Fruit fly (Drosophila melanogaster) whole organism, embryonic: ENCODE data around the gene Rab8.

Experiments
- CG10565 ChIP-seq: fragments of 200-800 bp; sonication (Bioruptor generic); optimal IDR thresholded peaks from 3 replicates; lab custom pipeline; 2016; ENCODE audit warnings: missing biosample characterization, mild to moderate bottlenecking, missing genetic modification characterization
- CG11504 ChIP-seq: fragments of 200-800 bp; sonication (Bioruptor generic); optimal IDR thresholded peaks from 3 replicates; lab custom pipeline; 2019; ENCODE audit warnings: missing biosample characterization, mild to moderate bottlenecking, missing genetic modification characterization, moderate library complexity
- CG12299 ChIP-seq: fragments of 200-800 bp; sonication (Bioruptor generic); optimal IDR thresholded peaks from 2 replicates; lab custom pipeline; 2018; ENCODE audit warnings: missing biosample characterization, mild to moderate bottlenecking, missing genetic modification characterization
- CG12391 ChIP-seq: fragments of 200-800 bp; sonication (Bioruptor generic); optimal IDR thresholded peaks from 3 replicates; lab custom pipeline; 2018; ENCODE audit warnings: missing biosample characterization, mild to moderate bottlenecking, missing genetic modification characterization, moderate library complexity
- CG12744 ChIP-seq: fragments of 200-800 bp; sonication (Bioruptor generic); optimal IDR thresholded peaks from 2 replicates; lab custom pipeline; 2016; ENCODE audit warnings: missing biosample characterization, missing genetic modification characterization
- CG15011 ChIP-seq: fragments of 200-800 bp; sonication (Bioruptor generic); optimal IDR thresholded peaks from 3 replicates; lab custom pipeline; 2018; ENCODE audit warnings: missing biosample characterization, mild to moderate bottlenecking, missing genetic modification characterization
- CG16779 ChIP-seq: fragments of 200-800 bp; sonication (Bioruptor generic); IDR thresholded peaks from 2 replicates; pipeline ENCODE4 v1.3.6; 2022; ENCODE audit warnings: missing biosample characterization, missing genetic modification characterization
- CG17829 ChIP-seq: fragments of 200-800 bp; optimal IDR thresholded peaks from 2 replicates; lab custom pipeline; 2019; ENCODE audit warnings: missing biosample characterization, mild to moderate bottlenecking, missing genetic modification characterization, moderate library complexity
- CG3065 ChIP-seq: fragments of 200-800 bp; sonication (Bioruptor generic); optimal IDR thresholded peaks from 2 replicates; lab custom pipeline; 2016; ENCODE audit warnings: missing biosample characterization, missing genetic modification characterization
- CG33557 ChIP-seq: fragments of 200-800 bp; sonication (Bioruptor generic); optimal IDR thresholded peaks from 2 replicates; lab custom pipeline; 2019; ENCODE audit warnings: missing biosample characterization, mild to moderate bottlenecking, missing genetic modification characterization, moderate library complexity
- CG34422 ChIP-seq: fragments of 200-800 bp; sonication (Bioruptor generic); IDR thresholded peaks from 3 replicates; pipeline ENCODE4 v1.3.6; 2022; ENCODE audit warnings: missing biosample characterization, missing genetic modification characterization
- CG4282 ChIP-seq: fragments of 200-800 bp; sonication (Bioruptor generic); optimal IDR thresholded peaks from 2 replicates; lab custom pipeline; 2016; ENCODE audit warnings: missing biosample characterization, missing genetic modification characterization
- CG6654 ChIP-seq: fragments of 200-800 bp; sonication (Bioruptor generic); optimal IDR thresholded peaks from 2 replicates; lab custom pipeline; 2017; ENCODE audit warnings: missing biosample characterization, mild to moderate bottlenecking, missing genetic modification characterization
- CG6854 ChIP-seq: fragments of 200-800 bp; sonication (Bioruptor generic); optimal IDR thresholded peaks from 3 replicates; lab custom pipeline; 2017; ENCODE audit warnings: missing biosample characterization, mild to moderate bottlenecking, missing genetic modification characterization
- CG7372 ChIP-seq: fragments of 200-800 bp; sonication (Bioruptor generic); IDR thresholded peaks from 2 replicates; pipeline ENCODE4 v1.3.6; 2022; ENCODE audit warnings: missing biosample characterization, missing genetic modification characterization
- CG7963 ChIP-seq: fragments of 200-800 bp; sonication (Bioruptor generic); IDR thresholded peaks from 3 replicates; pipeline ENCODE4 v1.3.6; 2022; ENCODE audit warnings: missing biosample characterization, missing genetic modification characterization; ENCODE audit not compliant: partially characterized antibody
- CG9609 ChIP-seq: fragments of 200-800 bp; sonication (Bioruptor generic); optimal IDR thresholded peaks from 3 replicates; lab custom pipeline; 2016; ENCODE audit warnings: missing biosample characterization, missing genetic modification characterization
- CG9876 ChIP-seq: fragments of 200-800 bp; sonication (Bioruptor generic); optimal IDR thresholded peaks from 2 replicates; lab custom pipeline; 2016; ENCODE audit warnings: missing biosample characterization, missing genetic modification characterization
- Dfd ChIP-seq, 2 experiments: fragments of >200 bp; optimal IDR thresholded peaks; 2 replicates each; lab custom pipeline; 2017; ENCODE audit warnings: missing biosample characterization in 2 of 2, missing genetic modification characterization in 2 of 2
- GATAe ChIP-seq: fragments of 200-800 bp; sonication (Bioruptor generic); conservative IDR thresholded peaks from 2 replicates; pipeline ENCODE4 v1.3.6; 2022; ENCODE audit warnings: missing biosample characterization, missing genetic modification characterization
- H15 ChIP-seq: fragments of 200-800 bp; sonication (Bioruptor generic); IDR thresholded peaks from 3 replicates; pipeline ENCODE4 v1.3.6; 2022; ENCODE audit warnings: missing biosample characterization, missing genetic modification characterization
- Jarid2 ChIP-seq: fragments of 200-800 bp; sonication (Bioruptor generic); optimal IDR thresholded peaks from 3 replicates; lab custom pipeline; 2017; ENCODE audit warnings: mild to moderate bottlenecking, missing biosample characterization, missing genetic modification reagents, missing genetic modification characterization
- Mad ChIP-seq: fragments of 200-800 bp; sonication (Bioruptor generic); optimal IDR thresholded peaks from 2 replicates; lab custom pipeline; 2016; ENCODE audit warnings: missing biosample characterization, missing genetic modification characterization
- NK7.1 ChIP-seq: fragments of 200-800 bp; sonication (Bioruptor generic); optimal IDR thresholded peaks from 3 replicates; lab custom pipeline; 2016; ENCODE audit warnings: missing biosample characterization, missing genetic modification characterization
- Oli ChIP-seq: fragments of 200-800 bp; sonication (Bioruptor generic); optimal IDR thresholded peaks from 2 replicates; lab custom pipeline; 2018; ENCODE audit warnings: missing biosample characterization, mild to moderate bottlenecking, missing genetic modification characterization, moderate library complexity
- Rx ChIP-seq: fragments of 200-800 bp; sonication (Bioruptor generic); IDR thresholded peaks from 2 replicates; pipeline ENCODE4 v1.3.6; 2022; ENCODE audit warnings: missing biosample characterization, missing genetic modification characterization
- ac ChIP-seq: fragments of 200-800 bp; sonication (Bioruptor generic); optimal IDR thresholded peaks from 3 replicates; lab custom pipeline; 2017; ENCODE audit warnings: missing biosample characterization, mild to moderate bottlenecking, missing genetic modification characterization
- ash1 ChIP-seq: fragments of 200-800 bp; sonication (Bioruptor generic); optimal IDR thresholded peaks from 2 replicates; lab custom pipeline; 2018; ENCODE audit warnings: missing biosample characterization, mild to moderate bottlenecking, missing genetic modification characterization
- ato ChIP-seq: fragments of 200-800 bp; sonication (Bioruptor generic); IDR thresholded peaks from 2 replicates; pipeline ENCODE4 v1.3.6; 2022; ENCODE audit warnings: missing biosample characterization, missing genetic modification characterization; ENCODE audit not compliant: partially characterized antibody
- bbx ChIP-seq: fragments of 200-800 bp; sonication (Bioruptor generic); IDR thresholded peaks from 2 replicates; pipeline ENCODE4 v1.3.6; 2022; ENCODE audit warnings: missing biosample characterization, missing genetic modification characterization; ENCODE audit not compliant: partially characterized antibody
- cg ChIP-seq: fragments of 200-800 bp; sonication (Bioruptor generic); optimal IDR thresholded peaks from 3 replicates; lab custom pipeline; 2019; ENCODE audit warnings: missing biosample characterization, mild to moderate bottlenecking, missing genetic modification characterization, moderate library complexity
- dpn ChIP-seq, 2 experiments: fragments of 200-800 bp; sonication (Bioruptor generic); optimal IDR thresholded peaks; 3 replicates each; lab custom pipeline; 2016; ENCODE audit warnings: missing biosample characterization in 2 of 2, missing genetic modification characterization in 2 of 2
- dysf ChIP-seq: fragments of 200-800 bp; sonication (Bioruptor generic); IDR thresholded peaks from 3 replicates; pipeline ENCODE4 v1.3.6; 2022; ENCODE audit warnings: missing biosample characterization, missing genetic modification characterization
- en ChIP-seq: fragments of 200-800 bp; sonication (Bioruptor generic); optimal IDR thresholded peaks from 2 replicates; lab custom pipeline; 2016; ENCODE audit warnings: missing biosample characterization, missing genetic modification characterization
- exex ChIP-seq: fragments of 200-800 bp; sonication (Bioruptor generic); optimal IDR thresholded peaks from 4 replicates; lab custom pipeline; 2018; ENCODE audit warnings: missing biosample characterization, mild to moderate bottlenecking, missing genetic modification characterization, moderate library complexity
- fd3F ChIP-seq: fragments of 200-800 bp; sonication (Bioruptor generic); optimal IDR thresholded peaks from 2 replicates; lab custom pipeline; 2018; ENCODE audit warnings: missing biosample characterization, mild to moderate bottlenecking, missing genetic modification characterization, moderate library complexity
- fd64A ChIP-seq: fragments of 200-800 bp; sonication (Bioruptor generic); optimal IDR thresholded peaks from 3 replicates; lab custom pipeline; 2018; ENCODE audit warnings: missing biosample characterization, mild to moderate bottlenecking, missing genetic modification characterization
- nerfin-1 ChIP-seq: fragments of 200-800 bp; sonication (Bioruptor generic); optimal IDR thresholded peaks from 3 replicates; lab custom pipeline; 2019; ENCODE audit warnings: missing biosample characterization, mild to moderate bottlenecking, missing genetic modification characterization, moderate library complexity
- nom ChIP-seq: fragments of 200-800 bp; sonication (Bioruptor generic); optimal IDR thresholded peaks from 2 replicates; lab custom pipeline; 2017; ENCODE audit warnings: missing biosample characterization, missing genetic modification characterization, mild to moderate bottlenecking, moderate library complexity, missing genetic modification reagents
- oc ChIP-seq: fragments of 200-800 bp; sonication (Bioruptor generic); optimal IDR thresholded peaks from 2 replicates; lab custom pipeline; 2018; ENCODE audit warnings: missing biosample characterization, mild to moderate bottlenecking, missing genetic modification characterization, moderate library complexity
- pfk ChIP-seq: fragments of 200-800 bp; sonication (Bioruptor generic); optimal IDR thresholded peaks from 2 replicates; lab custom pipeline; 2018; ENCODE audit warnings: missing biosample characterization, mild to moderate bottlenecking, missing genetic modification characterization, moderate library complexity
- ro ChIP-seq: fragments of 200-800 bp; sonication (Bioruptor generic); IDR thresholded peaks from 2 replicates; pipeline ENCODE4 v1.3.6; 2022; ENCODE audit warnings: missing biosample characterization, missing genetic modification characterization
- sens ChIP-seq: fragments of 200-800 bp; sonication (Bioruptor generic); peaks from one replicate; lab custom pipeline; 2016; ENCODE audit warnings: missing biosample characterization, missing genetic modification characterization
- sqz ChIP-seq: fragments of 200-800 bp; sonication (Bioruptor generic); optimal IDR thresholded peaks from 3 replicates; lab custom pipeline; 2018; ENCODE audit warnings: missing biosample characterization, mild to moderate bottlenecking, missing genetic modification characterization
- stwl ChIP-seq: fragments of 200-800 bp; sonication (Bioruptor generic); optimal IDR thresholded peaks from 3 replicates; lab custom pipeline; 2018; ENCODE audit warnings: missing biosample characterization, mild to moderate bottlenecking, missing genetic modification characterization, moderate library complexity
- tup ChIP-seq: fragments of 200-800 bp; sonication (Bioruptor generic); optimal IDR thresholded peaks from 2 replicates; lab custom pipeline; 2016; ENCODE audit warnings: missing biosample characterization, mild to moderate bottlenecking, missing genetic modification characterization, moderate library complexity

Gene Rab8

DNA sequence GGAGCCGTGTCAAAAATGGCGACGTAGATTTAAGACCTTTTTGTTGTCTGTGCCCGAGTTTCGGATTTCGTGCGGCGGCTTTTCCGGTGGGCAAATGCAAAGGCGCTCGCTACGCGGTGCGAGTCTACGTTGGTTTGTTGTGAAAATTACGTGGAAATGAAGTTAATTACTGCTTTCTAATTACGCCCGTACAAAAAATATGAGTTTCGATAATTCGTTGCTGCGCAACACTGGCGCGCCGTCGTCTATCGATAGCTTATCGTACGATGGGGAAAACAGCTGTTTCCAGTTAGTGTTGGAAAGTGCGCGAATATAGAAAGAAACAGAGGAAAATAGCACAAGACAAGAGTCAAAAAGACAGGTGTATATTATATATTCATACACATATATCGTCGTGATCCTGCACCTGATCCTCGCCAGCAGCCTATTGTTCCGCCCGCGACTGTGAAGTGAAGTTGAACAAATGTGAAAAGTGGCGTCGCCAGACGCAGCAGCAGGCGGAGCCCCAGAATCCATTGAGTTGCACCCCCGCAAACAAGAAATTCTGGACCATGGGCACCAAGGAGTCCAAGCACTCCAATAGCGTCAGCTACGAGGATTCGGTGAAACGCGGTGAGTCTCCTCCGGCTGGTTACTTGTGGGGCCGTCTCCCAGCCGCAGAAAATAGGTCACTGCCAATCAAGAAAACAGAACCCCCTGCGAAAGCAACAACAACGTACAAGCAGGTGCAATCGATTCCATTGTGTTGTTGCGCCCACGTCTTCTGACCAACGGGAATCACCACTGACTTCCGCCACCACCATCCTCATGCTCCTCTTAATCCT is at the start of gene Rab8, which contains the start of gene Usp32 (continued):
- TF ChIP-seq CG12744 (GFP tag; lab: Kevin White, UChicago): peak; percentile 55
- TF ChIP-seq GATAe: no peak
- peak; percentile 18 for TF ChIP-seq CG3065 (GFP tag; lab: Kevin White, UChicago)
- TF ChIP-seq dysf: no peak
- TF ChIP-seq CG6854 (GFP tag; lab: Kevin White, UChicago): no peak
- TF ChIP-seq bbx (GFP tag; lab: Robert Waterston, UW): peak; percentile 90
- no peak for TF ChIP-seq CG6654 (GFP tag; lab: Kevin White, UChicago)
- no peak for TF ChIP-seq Jarid2 (GFP tag; lab: Kevin White, UChicago)
- TF ChIP-seq CG4282: peak; percentile 47
- no peak for TF ChIP-seq Rx
- TF ChIP-seq CG34422 (GFP tag; lab: Robert Waterston, UW): peak; percentile 74
- no peak for TF ChIP-seq CG10565 (GFP tag; lab: Kevin White, UChicago)
- peak; percentile 54 for TF ChIP-seq CG12391 (tag; lab: Kevin White, UChicago)
- TF ChIP-seq fd3F (GFP tag; lab: Kevin White, UChicago): peak; percentile 22
- no peak for TF ChIP-seq en
- peak; percentile 5 for TF ChIP-seq ac (GFP tag; lab: Kevin White, UChicago)
- TF ChIP-seq CG7372 (GFP tag; lab: Robert Waterston, UW): no peak
- peak; percentile 64 for TF ChIP-seq CG9609
- TF ChIP-seq stwl: peak; percentile 78
- TF ChIP-seq oc (tag; lab: Kevin White, UChicago): no peak
- TF ChIP-seq ato (GFP tag; lab: Robert Waterston, UW): peak; percentile 82
- TF ChIP-seq nom (GFP tag; lab: Kevin White, UChicago): peak; percentile 46
- peak; percentile 48 for TF ChIP-seq CG17829 (tag; lab: Kevin White, UChicago)
- TF ChIP-seq tup (GFP tag; lab: Kevin White, UChicago): peak; percentile 38
- TF ChIP-seq nerfin-1: peak; percentile 74
- TF ChIP-seq CG33557 (GFP tag; lab: Kevin White, UChicago): peak; percentile 50
- TF ChIP-seq Mad (GFP tag; lab: Kevin White, UChicago): peak; percentile 68
- no peak for TF ChIP-seq CG16779
- no peak for TF ChIP-seq sqz (GFP tag; lab: Kevin White, UChicago)
- peak; percentile 78 for TF ChIP-seq sens (GFP tag; lab: Kevin White, UChicago)
- peak; percentile 63 to 80 for TF ChIP-seq dpn (GFP tag; optimal IDR thresholded peaks at IDR 0.05; lab: Kevin White, UChicago)
- TF ChIP-seq Dfd (GFP tag; optimal IDR thresholded peaks at IDR 0.05; lab: Kevin White, UChicago): no peak
- peak; percentile 64 for TF ChIP-seq CG9876
- TF ChIP-seq CG12299 (tag; lab: Kevin White, UChicago): peak; percentile 37
- TF ChIP-seq ash1 (GFP tag; lab: Kevin White, UChicago): peak; percentile 79
- TF ChIP-seq pfk (GFP tag; lab: Kevin White, UChicago): peak; percentile 57
- peak; percentile 26 for TF ChIP-seq NK7.1 (GFP tag; lab: Kevin White, UChicago)
- no peak for TF ChIP-seq CG11504
- TF ChIP-seq CG7963 (GFP tag; lab: Robert Waterston, UW): peak; percentile 83
- TF ChIP-seq cg (GFP tag; lab: Kevin White, UChicago): peak; percentile 61
- peak; percentile 31 for TF ChIP-seq fd64A (GFP tag; lab: Kevin White, UChicago)
- TF ChIP-seq ro (GFP tag; lab: Robert Waterston, UW): no peak
- peak; percentile 44 for TF ChIP-seq CG15011 (GFP tag; lab: Kevin White, UChicago)
- no peak for TF ChIP-seq Oli (tag; lab: Kevin White, UChicago)
- no peak for TF ChIP-seq H15 (GFP tag; lab: Robert Waterston, UW)
- TF ChIP-seq exex (tag; lab: Kevin White, UChicago): peak; percentile 81
